Worm (Caenorhabditis elegans): ENCODE measurements around the gene kynu-1.

- TF ChIP-seq C06A6.2 (GFP tag; conservative IDR thresholded peaks at IDR 0.05) = no peak
- TF ChIP-seq B0261.1 (tag; optimal IDR thresholded peaks at IDR 0.05) = no peak
- TF ChIP-seq repo-1 (tag; optimal IDR thresholded peaks at IDR 0.05) = no peak
- no peak for TF ChIP-seq F52B5.7 (tag; optimal IDR thresholded peaks at IDR 0.05)
- TF ChIP-seq ekl-4 (GFP tag; IDR thresholded peaks at IDR 0.05) = no peak
- TF ChIP-seq K12H6.12 (tag; optimal IDR thresholded peaks at IDR 0.05) = no peak
- no peak for TF ChIP-seq nhr-179 (tag; optimal IDR thresholded peaks at IDR 0.05)
- no peak for TF ChIP-seq ztf-26 (tag; optimal IDR thresholded peaks at IDR 0.05)
- no peak for TF ChIP-seq ztf-22 (GFP tag; optimal IDR thresholded peaks at IDR 0.05)
- TF ChIP-seq dpl-1 (GFP tag; optimal IDR thresholded peaks at IDR 0.05) = no peak
- TF ChIP-seq ama-1 (optimal IDR thresholded peaks at IDR 0.05) = no peak
- TF ChIP-seq ama-1 (GFP tag; optimal IDR thresholded peaks at IDR 0.05) = no peak
- no peak for TF ChIP-seq ceh-27 (GFP tag; optimal IDR thresholded peaks at IDR 0.05)
- no peak for TF ChIP-seq efl-1 (GFP tag; optimal IDR thresholded peaks at IDR 0.05)
- no peak for TF ChIP-seq zim-3 (tag; optimal IDR thresholded peaks at IDR 0.05)
Measured at ce11 chrX:6066618-6067017, 42.5 kb downstream of the kynu-1 start.

Measured in whole organism, young adult.